Fruit fly (Drosophila melanogaster): ENCODE results near the gene SPE.

The SPE gene

DNA sequence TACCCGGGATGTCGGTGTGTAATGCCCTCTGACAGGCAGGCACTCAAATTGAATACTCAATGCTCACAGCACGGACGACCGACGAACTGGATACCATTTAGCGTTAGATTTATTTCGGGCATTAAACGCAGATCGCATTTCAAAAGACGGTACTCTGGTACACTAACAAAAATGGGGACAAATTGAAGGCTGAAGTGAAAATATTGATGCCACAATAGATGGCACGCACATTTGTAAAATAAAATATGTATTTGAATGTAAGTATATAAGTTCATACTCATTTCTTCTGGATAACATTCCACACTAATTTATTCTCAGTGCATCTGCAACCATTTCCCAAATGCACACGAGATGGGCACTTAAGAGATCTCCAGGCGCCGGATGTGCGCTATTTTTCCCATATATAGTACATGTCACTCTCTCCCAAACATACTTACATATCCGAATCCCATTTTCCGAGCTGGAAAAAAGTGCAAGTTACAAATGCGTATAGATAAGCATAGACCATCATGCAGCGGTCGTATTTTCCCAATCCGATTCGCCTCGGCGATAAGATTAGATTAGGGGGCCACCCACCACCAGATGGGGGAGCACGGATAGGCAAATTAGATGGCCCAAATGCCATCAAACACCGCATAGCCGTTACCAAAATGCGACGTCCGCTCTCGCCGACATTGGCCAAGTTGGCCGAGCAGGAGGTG is 23.6 kb downstream of the SPE start, which contains the start of gene CG10301 (continued):
- TF ChIP-seq hkb (optimal IDR thresholded peaks at IDR 0.05) (no peak), hkb (GFP tag; IDR thresholded peaks at IDR 0.05) (peak; percentile 55; the same call in 1 of the 2 replicates), ranshi (GFP tag; IDR thresholded peaks at IDR 0.05) (peak; percentile 68), CG11695 (GFP tag; IDR thresholded peaks at IDR 0.05) (peak; percentile 50; the same call in 1 of the 3 replicates), CG2889 (GFP tag; IDR thresholded peaks at IDR 0.05) (no peak), phol (tag; optimal IDR thresholded peaks at IDR 0.05) (peak; percentile 81), NfI (GFP tag; optimal IDR thresholded peaks at IDR 0.05) (peak; percentile 13), CG8359 (GFP tag; optimal IDR thresholded peaks at IDR 0.05; ENCODE audit: borderline replicate concordance) (peak; percentile 14), CG2116 (GFP tag; optimal IDR thresholded peaks at IDR 0.05) (peak; percentile 20), GATAe (GFP tag; conservative IDR thresholded peaks at IDR 0.05) (0 out of 2 replicates have a peak, but pooled peaks have one; percentile 19), CG13424 (tag; optimal IDR thresholded peaks at IDR 0.05) (peak; percentile 60), Awh (GFP tag; IDR thresholded peaks at IDR 0.05) (peak; percentile 52), yki (optimal IDR thresholded peaks at IDR 0.05) (no peak), dmrt99B (tag; optimal IDR thresholded peaks at IDR 0.05) (peak; percentile 66), CG9727 (GFP tag; optimal IDR thresholded peaks at IDR 0.05) (peak; percentile 79), ci (GFP tag; IDR thresholded peaks at IDR 0.05) (peak; percentile 82), shn (GFP tag; optimal IDR thresholded peaks at IDR 0.05) (no peak), twi (tag; optimal IDR thresholded peaks at IDR 0.05) (peak; percentile 53), D (optimal IDR thresholded peaks at IDR 0.05) (no peak), D (GFP tag; optimal IDR thresholded peaks at IDR 0.05) (peak; percentile 61), nerfin-1 (tag; optimal IDR thresholded peaks at IDR 0.05) (peak; percentile 45), CG1529 (GFP tag; optimal IDR thresholded peaks at IDR 0.05) (peak; percentile 58), run (tag; optimal IDR thresholded peaks at IDR 0.05) (no peak), disco-r (GFP tag; optimal IDR thresholded peaks at IDR 0.05) (no peak), Ada2b (GFP tag; IDR thresholded peaks at IDR 0.05) (peak; percentile 23; the same call in 1 of the 2 replicates), CG17359 (tag; optimal IDR thresholded peaks at IDR 0.05) (peak; percentile 64), sisA (GFP tag; IDR thresholded peaks at IDR 0.05) (peak; percentile 69), H2.0 (GFP tag; IDR thresholded peaks at IDR 0.05) (peak; percentile 56; the same call in 1 of the 2 replicates), CG12299 (tag; optimal IDR thresholded peaks at IDR 0.05) (no peak), CG17829 (tag; optimal IDR thresholded peaks at IDR 0.05) (peak; percentile 74), CG17912 (GFP tag; optimal IDR thresholded peaks at IDR 0.05) (no peak), CG30431 (GFP tag; optimal IDR thresholded peaks at IDR 0.05) (peak; percentile 75), Lhr (GFP tag; optimal IDR thresholded peaks at IDR 0.05) (peak; percentile 40), CG30403 (GFP tag; optimal IDR thresholded peaks at IDR 0.05) (peak; percentile 54), gsb-n (tag; optimal IDR thresholded peaks at IDR 0.05) (peak; percentile 48), Opbp (GFP tag; IDR thresholded peaks at IDR 0.05; ENCODE audit: partially characterized antibody) (no peak), CG16815 (GFP tag; optimal IDR thresholded peaks at IDR 0.05) (peak; percentile 63), Nf-YC (tag; optimal IDR thresholded peaks at IDR 0.05) (no peak), ttk (GFP tag; IDR thresholded peaks at IDR 0.05) (0 out of 2 replicates have a peak, but pooled peaks have one; percentile 12), trem (tag; optimal IDR thresholded peaks at IDR 0.05) (peak; percentile 49), CG9437 (GFP tag; optimal IDR thresholded peaks at IDR 0.05) (peak; percentile 12), rib (GFP tag; IDR thresholded peaks at IDR 0.05) (no peak), CG4707 (GFP tag; optimal IDR thresholded peaks at IDR 0.05) (peak; percentile 21), otp (GFP tag; IDR thresholded peaks at IDR 0.05) (peak; percentile 69; the same call in 2 of the 3 replicates), stwl (tag; optimal IDR thresholded peaks at IDR 0.05) (peak; percentile 21), dmrt11E (tag; optimal IDR thresholded peaks at IDR 0.05) (peak; percentile 89), CG12219 (GFP tag; optimal IDR thresholded peaks at IDR 0.05) (peak; percentile 59), CG12942 (GFP tag; optimal IDR thresholded peaks at IDR 0.05) (peak; percentile 39), fd96Cb (tag; optimal IDR thresholded peaks at IDR 0.05) (peak; percentile 69), CG18619 (GFP tag; optimal IDR thresholded peaks at IDR 0.05) (no peak)
